Worm (Caenorhabditis elegans) whole organism, L3 larva: ENCODE results near the gene T01C8.2.
"Not testable (repeated sequence)": the region's sequence is repeated elsewhere in the genome, so short reads cannot be mapped to it uniquely, and the experiment has no call there.

Experiments
- R02D3.7 ChIP-seq: fragments of 150-350 bp; optimal IDR thresholded peaks from 2 replicates; lab custom pipeline; 2014; ENCODE audit warnings: missing biosample characterization, missing genetic modification characterization
- ama-1 ChIP-seq: fragments of 150-350 bp; optimal IDR thresholded peaks from 2 replicates; lab custom pipeline; 2018
- ceh-16 ChIP-seq: sonication (generic microtip); optimal IDR thresholded peaks from 2 replicates; lab custom pipeline; 2017; ENCODE audit warnings: missing biosample characterization, missing genetic modification characterization
- ceh-28 ChIP-seq: fragments of 150-350 bp; optimal IDR thresholded peaks from 2 replicates; lab custom pipeline; 2014; ENCODE audit warnings: missing biosample characterization, missing genetic modification reagents, missing genetic modification characterization
- daf-12 ChIP-seq: fragments of 150-350 bp; optimal IDR thresholded peaks from 2 replicates; lab custom pipeline; 2014; ENCODE audit warnings: missing biosample characterization, missing genetic modification reagents, missing genetic modification characterization
- egl-5 ChIP-seq: fragments of 150-350 bp; optimal IDR thresholded peaks from 2 replicates; lab custom pipeline; 2017; ENCODE audit warnings: missing biosample characterization, missing genetic modification reagents, missing genetic modification characterization, inconsistent platforms
- elt-1 ChIP-seq: fragments of 150-350 bp; optimal IDR thresholded peaks from 2 replicates; lab custom pipeline; 2014; ENCODE audit warnings: missing biosample characterization, missing genetic modification characterization
- elt-3 ChIP-seq, 3 experiments: fragments of 150-350 bp in 1 of 3; sonication (generic microtip) in 2 of 3; optimal IDR thresholded peaks; 2 replicates in 2 of 3; 4 replicates in 1 of 3; lab custom pipeline; 2014 to 2017; ENCODE audit warnings: missing biosample characterization in 3 of 3, missing genetic modification characterization in 3 of 3
- eor-1 ChIP-seq, 2 experiments: fragments of 150-350 bp; optimal IDR thresholded peaks; 2 replicates each; lab custom pipeline; 2014 to 2018; ENCODE audit warnings: missing biosample characterization in 2 of 2, missing genetic modification characterization in 2 of 2
- fkh-2 ChIP-seq: fragments of 150-350 bp; optimal IDR thresholded peaks from 2 replicates; lab custom pipeline; 2014; ENCODE audit warnings: missing biosample characterization, missing genetic modification reagents, missing genetic modification characterization
- jun-1 ChIP-seq: fragments of 150-350 bp; optimal IDR thresholded peaks from 2 replicates; lab custom pipeline; 2014; ENCODE audit warnings: missing biosample characterization, missing genetic modification reagents, missing genetic modification characterization
- lin-15B ChIP-seq: fragments of 150-350 bp; optimal IDR thresholded peaks from 2 replicates; lab custom pipeline; 2014; ENCODE audit warnings: missing biosample characterization, missing genetic modification characterization
- lin-39 ChIP-seq: fragments of 150-350 bp; optimal IDR thresholded peaks from 2 replicates; lab custom pipeline; 2018; ENCODE audit warnings: missing biosample characterization, missing genetic modification reagents, missing genetic modification characterization
- lsy-12 ChIP-seq: sonication (generic microtip); optimal IDR thresholded peaks from 2 replicates; lab custom pipeline; 2016; ENCODE audit warnings: mild to moderate bottlenecking, missing genetic modification characterization, missing compliant biosample characterization
- mml-1 ChIP-seq: fragments of 150-350 bp; sonication (generic microtip); optimal IDR thresholded peaks from 3 replicates; lab custom pipeline; 2014; ENCODE audit warnings: missing biosample characterization, missing genetic modification characterization
- nhr-23 ChIP-seq: fragments of 150-350 bp; optimal IDR thresholded peaks from 2 replicates; lab custom pipeline; 2014; ENCODE audit warnings: missing biosample characterization, missing genetic modification reagents, missing genetic modification characterization
- nhr-25 ChIP-seq: sonication (generic microtip); optimal IDR thresholded peaks from 2 replicates; lab custom pipeline; 2017; ENCODE audit warnings: missing biosample characterization, missing genetic modification characterization
- nhr-43 ChIP-seq: sonication (generic microtip); optimal IDR thresholded peaks from 2 replicates; lab custom pipeline; 2016; ENCODE audit warnings: mild to moderate bottlenecking, missing genetic modification characterization, missing compliant biosample characterization; ENCODE audit not compliant: poor library complexity, severe bottlenecking
- nhr-67 ChIP-seq: fragments of 150-350 bp; optimal IDR thresholded peaks from 2 replicates; lab custom pipeline; 2014; ENCODE audit warnings: missing biosample characterization, missing genetic modification characterization
- pqm-1 ChIP-seq: fragments of 150-350 bp; optimal IDR thresholded peaks from 2 replicates; lab custom pipeline; 2017; ENCODE audit warnings: missing biosample characterization, missing genetic modification characterization, inconsistent platforms
- sea-2 ChIP-seq: fragments of 150-350 bp; sonication (generic microtip); optimal IDR thresholded peaks from 4 replicates; lab custom pipeline; 2014; ENCODE audit warnings: missing biosample characterization, missing genetic modification reagents, missing genetic modification characterization
- skn-1 ChIP-seq: fragments of 150-350 bp; optimal IDR thresholded peaks from 2 replicates; lab custom pipeline; 2014; ENCODE audit warnings: missing biosample characterization, missing genetic modification characterization
- tbx-2 ChIP-seq: sonication (generic microtip); optimal IDR thresholded peaks from 2 replicates; lab custom pipeline; 2016; ENCODE audit warnings: mild to moderate bottlenecking, missing genetic modification characterization, missing compliant biosample characterization
- unc-39 ChIP-seq: sonication (generic microtip); optimal IDR thresholded peaks from 4 replicates; lab custom pipeline; 2017; ENCODE audit warnings: missing biosample characterization, missing genetic modification characterization
- ztf-11 ChIP-seq: fragments of 150-350 bp; optimal IDR thresholded peaks from 2 replicates; lab custom pipeline; 2014; ENCODE audit warnings: missing biosample characterization, missing genetic modification characterization

Gene T01C8.2

DNA sequence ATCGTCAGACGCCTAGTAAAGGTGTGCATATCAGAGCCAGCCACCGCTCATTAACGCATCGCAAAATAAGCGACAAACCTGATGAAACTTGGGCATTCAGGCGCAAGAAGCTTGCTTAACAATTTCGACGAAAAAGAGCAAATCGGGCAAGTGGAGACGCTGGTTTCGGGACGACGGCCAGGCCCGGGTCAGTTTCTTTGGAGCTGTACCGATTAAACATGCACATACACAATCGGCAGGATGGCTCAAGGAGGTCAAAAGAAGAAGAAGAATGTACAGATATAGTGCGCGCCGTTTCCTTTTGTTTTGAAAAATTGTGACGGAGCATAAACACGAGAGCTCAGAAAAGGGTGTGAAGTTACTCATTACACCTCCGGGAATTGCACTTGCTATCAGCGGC, 40.3 kb downstream of the T01C8.2 start:
- no peak for TF ChIP-seq tbx-2
- TF ChIP-seq jun-1 (tag; lab: Kevin White, UChicago): no peak
- TF ChIP-seq sea-2: no peak
- no peak for TF ChIP-seq lin-15B (tag; lab: Kevin White, UChicago)
- no peak for TF ChIP-seq R02D3.7 (tag; lab: Kevin White, UChicago)
- no peak for TF ChIP-seq pqm-1
- TF ChIP-seq elt-1 (tag; lab: Kevin White, UChicago): no peak
- no peak for TF ChIP-seq elt-3 (tag; optimal IDR thresholded peaks at IDR 0.05; lab: Kevin White, UChicago)

DNA sequence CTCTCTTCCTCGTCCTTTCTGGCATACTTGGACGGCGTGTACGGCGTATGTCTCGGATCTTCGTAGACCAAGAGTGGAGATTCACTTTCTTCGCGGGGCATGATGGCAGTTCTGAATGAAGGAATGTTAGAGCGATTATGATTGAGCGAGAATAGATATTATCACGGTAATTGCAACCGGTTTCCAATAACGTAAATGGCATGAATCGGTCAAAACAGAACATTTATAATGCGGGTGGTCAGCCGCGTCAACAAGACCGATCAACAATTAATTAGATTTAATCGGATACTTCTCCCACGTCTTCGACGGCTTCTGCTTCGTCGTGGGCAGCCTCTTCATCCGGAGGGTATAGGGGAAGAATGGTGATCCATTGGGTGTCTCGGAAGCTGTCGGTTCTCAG, 48.5 kb downstream of the T01C8.2 start, which contains the start of gene F41G4.13:
Gene F41G4.13 (minus strand): TSS at position 101 of the 400 bp plus-strand sequence.
- not testable (repeated sequence) for TF ChIP-seq ceh-16 (tag; lab: Kevin White, UChicago); ceh-28 (tag; lab: Kevin White, UChicago); tbx-2

DNA sequence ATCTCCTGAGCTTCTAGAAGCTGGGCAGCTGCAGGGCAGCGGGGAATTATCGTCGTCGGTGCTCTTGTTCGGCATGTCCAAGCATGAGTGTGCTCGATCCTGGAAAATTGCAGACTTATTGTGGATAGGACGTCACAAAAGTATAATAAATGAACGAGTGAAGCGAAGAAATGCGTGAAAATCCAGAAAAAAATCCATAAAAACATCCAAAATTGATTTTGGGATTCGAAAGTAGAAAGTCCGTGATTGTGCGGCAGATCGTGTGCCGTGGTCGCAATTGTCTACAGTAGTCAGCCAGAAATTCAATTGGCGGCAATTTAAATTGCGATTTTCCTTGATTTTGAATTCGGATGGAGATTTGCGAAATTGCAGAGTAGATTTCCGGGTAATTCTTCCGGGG, 50.1 kb downstream of the T01C8.2 start, which contains the start of gene F41G4.7:
Gene F41G4.7 (minus strand): TSS at position 101 of the 400 bp plus-strand sequence.
- TF ChIP-seq nhr-43 (tag; lab: Kevin White, UChicago) (no peak), skn-1 (no peak), ama-1 (lab: Kevin White, UChicago) (no peak), elt-3 (tag; optimal IDR thresholded peaks at IDR 0.05; lab: Kevin White, UChicago) (no peak), eor-1 (tag; optimal IDR thresholded peaks at IDR 0.05; lab: Kevin White, UChicago) (no peak), unc-39 (tag; lab: Kevin White, UChicago) (no peak), fkh-2 (tag; lab: Kevin White, UChicago) (no peak), egl-5 (tag; lab: Kevin White, UChicago) (no peak), sea-2 (no peak), lin-39 (tag; lab: Kevin White, UChicago) (no peak), lsy-12 (tag; lab: Kevin White, UChicago) (no peak), R02D3.7 (tag; lab: Kevin White, UChicago) (no peak), mml-1 (no peak), daf-12 (no peak), nhr-67 (no peak), ztf-11 (tag; lab: Kevin White, UChicago) (no peak), nhr-23 (tag; lab: Kevin White, UChicago) (no peak), nhr-25 (tag; lab: Kevin White, UChicago) (no peak)
